Fruit fly (Drosophila melanogaster) whole organism, embryonic: ENCODE data around the gene CG7650.

Experiments used
- Atf3 ChIP-seq: fragments of 200-800 bp; sonication (Bioruptor generic); optimal IDR thresholded peaks from 3 replicates; lab custom pipeline; 2016; ENCODE audit warnings: missing biosample characterization, missing genetic modification characterization
- Bteb2 ChIP-seq: fragments of 200-800 bp; sonication (Bioruptor generic); optimal IDR thresholded peaks from 2 replicates; lab custom pipeline; 2016; ENCODE audit warnings: missing biosample characterization, missing genetic modification characterization
- CG10147 ChIP-seq: fragments of 200-800 bp; sonication (Bioruptor generic); optimal IDR thresholded peaks from 2 replicates; lab custom pipeline; 2019; ENCODE audit warnings: missing biosample characterization, mild to moderate bottlenecking, missing genetic modification characterization, moderate library complexity
- CG10274 ChIP-seq: fragments of 200-800 bp; sonication (Bioruptor generic); optimal IDR thresholded peaks from 3 replicates; lab custom pipeline; 2017; ENCODE audit warnings: missing biosample characterization, mild to moderate bottlenecking, missing genetic modification characterization
- CG10431 ChIP-seq: fragments of 200-800 bp; sonication (Bioruptor generic); optimal IDR thresholded peaks from 3 replicates; lab custom pipeline; 2018; ENCODE audit warnings: missing biosample characterization, mild to moderate bottlenecking, missing genetic modification characterization
- CG11247 ChIP-seq: fragments of 200-800 bp; sonication (Bioruptor generic); IDR thresholded peaks from 2 replicates; pipeline ENCODE4 v1.3.6; 2022; ENCODE audit warnings: missing biosample characterization, missing genetic modification characterization
- CG12744 ChIP-seq: fragments of 200-800 bp; sonication (Bioruptor generic); optimal IDR thresholded peaks from 2 replicates; lab custom pipeline; 2016; ENCODE audit warnings: missing biosample characterization, missing genetic modification characterization
- CG13424 ChIP-seq: fragments of 200-800 bp; sonication (Bioruptor generic); optimal IDR thresholded peaks from 2 replicates; lab custom pipeline; 2019; ENCODE audit warnings: missing biosample characterization, mild to moderate bottlenecking, missing genetic modification characterization, moderate library complexity
- CG1602 ChIP-seq: fragments of 200-800 bp; sonication (Bioruptor generic); optimal IDR thresholded peaks from 3 replicates; lab custom pipeline; 2016; ENCODE audit warnings: missing biosample characterization, missing genetic modification characterization
- CG18476 ChIP-seq: fragments of 200-800 bp; sonication (Bioruptor generic); optimal IDR thresholded peaks from 2 replicates; lab custom pipeline; 2016; ENCODE audit warnings: missing biosample characterization, mild to moderate bottlenecking, missing genetic modification characterization
- CG2889 ChIP-seq: fragments of 200-800 bp; sonication (Bioruptor generic); IDR thresholded peaks from 3 replicates; pipeline ENCODE4 v1.3.6; 2022; ENCODE audit warnings: missing biosample characterization, missing genetic modification characterization
- CG30431 ChIP-seq: fragments of 200-800 bp; sonication (Bioruptor generic); optimal IDR thresholded peaks from 2 replicates; lab custom pipeline; 2017; ENCODE audit warnings: missing biosample characterization, missing genetic modification characterization
- CG34422 ChIP-seq: fragments of 200-800 bp; sonication (Bioruptor generic); IDR thresholded peaks from 3 replicates; pipeline ENCODE4 v1.3.6; 2022; ENCODE audit warnings: missing biosample characterization, missing genetic modification characterization
- CG4617 ChIP-seq: fragments of 200-800 bp; sonication (Bioruptor generic); optimal IDR thresholded peaks from 3 replicates; lab custom pipeline; 2016; ENCODE audit warnings: missing biosample characterization, missing genetic modification characterization, borderline replicate concordance
- CG4730 ChIP-seq: fragments of 200-800 bp; sonication (Bioruptor generic); IDR thresholded peaks from 2 replicates; pipeline ENCODE4 v1.3.6; 2022; ENCODE audit warnings: missing biosample characterization, missing genetic modification characterization
- CG7987 ChIP-seq: fragments of 200-800 bp; sonication (Bioruptor generic); optimal IDR thresholded peaks from 2 replicates; lab custom pipeline; 2018; ENCODE audit warnings: missing biosample characterization, mild to moderate bottlenecking, missing genetic modification characterization, moderate library complexity
- CG9437 ChIP-seq: fragments of 200-800 bp; sonication (Bioruptor generic); optimal IDR thresholded peaks from 2 replicates; lab custom pipeline; 2018; ENCODE audit warnings: missing biosample characterization, mild to moderate bottlenecking, missing genetic modification characterization
- CHES-1-like ChIP-seq: fragments of 200-800 bp; sonication (Bioruptor generic); optimal IDR thresholded peaks from 2 replicates; lab custom pipeline; 2016; ENCODE audit warnings: missing biosample characterization, missing genetic modification characterization
- CrebB ChIP-seq: fragments of 200-800 bp; sonication (Bioruptor generic); optimal IDR thresholded peaks from 3 replicates; lab custom pipeline; 2018; ENCODE audit warnings: missing biosample characterization, mild to moderate bottlenecking, missing genetic modification characterization
- D19B ChIP-seq: fragments of 200-800 bp; sonication (Bioruptor generic); optimal IDR thresholded peaks from 2 replicates; lab custom pipeline; 2017; ENCODE audit warnings: missing biosample characterization, mild to moderate bottlenecking, missing genetic modification characterization
- Dad ChIP-seq: fragments of 200-800 bp; sonication (Bioruptor generic); optimal IDR thresholded peaks from 3 replicates; lab custom pipeline; 2016; ENCODE audit warnings: missing biosample characterization, missing genetic modification characterization
- Dbx ChIP-seq: fragments of 200-800 bp; sonication (Bioruptor generic); IDR thresholded peaks from 3 replicates; pipeline ENCODE4 v1.3.6; 2022; ENCODE audit warnings: missing biosample characterization, missing genetic modification characterization
- Dip3 ChIP-seq: fragments of 200-800 bp; sonication (Bioruptor generic); optimal IDR thresholded peaks from 3 replicates; lab custom pipeline; 2016; ENCODE audit warnings: missing biosample characterization, missing genetic modification characterization
- Dll ChIP-seq: fragments of 200-800 bp; sonication (Bioruptor generic); IDR thresholded peaks from 4 replicates; pipeline ENCODE4 v1.3.6; 2022; ENCODE audit warnings: missing biosample characterization, missing genetic modification characterization; ENCODE audit not compliant: partially characterized antibody
- HLH54F ChIP-seq: fragments of 200-800 bp; sonication (Bioruptor generic); optimal IDR thresholded peaks from 3 replicates; lab custom pipeline; 2016; ENCODE audit warnings: missing biosample characterization, missing genetic modification characterization
- Hand ChIP-seq: fragments of 200-800 bp; sonication (Bioruptor generic); optimal IDR thresholded peaks from 2 replicates; lab custom pipeline; 2017; ENCODE audit warnings: mild to moderate bottlenecking, missing biosample characterization, missing genetic modification reagents, missing genetic modification characterization
- Kr ChIP-seq: fragments of 200-800 bp; sonication (Bioruptor generic); optimal IDR thresholded peaks from 2 replicates; lab custom pipeline; 2017; ENCODE audit warnings: missing biosample characterization, mild to moderate bottlenecking, missing genetic modification characterization
- Lhr ChIP-seq: fragments of 200-800 bp; sonication (Bioruptor generic); optimal IDR thresholded peaks from 3 replicates; lab custom pipeline; 2017; ENCODE audit warnings: mild to moderate bottlenecking, missing biosample characterization, missing genetic modification reagents, missing genetic modification characterization
- Oaz ChIP-seq: fragments of 200-800 bp; sonication (Bioruptor generic); IDR thresholded peaks from 2 replicates; pipeline ENCODE4 v1.3.6; 2022; ENCODE audit warnings: missing biosample characterization, missing genetic modification characterization
- Optix ChIP-seq: fragments of 200-800 bp; sonication (Bioruptor generic); IDR thresholded peaks from 3 replicates; pipeline ENCODE4 v1.3.6; 2022; ENCODE audit warnings: missing biosample characterization, missing genetic modification characterization
- Poxn ChIP-seq: fragments of 200-800 bp; sonication (Bioruptor generic); IDR thresholded peaks from 2 replicates; pipeline ENCODE4 v1.3.6; 2022; ENCODE audit warnings: missing biosample characterization, missing genetic modification characterization
- Scr ChIP-seq: fragments of 200-800 bp; sonication (Bioruptor generic); IDR thresholded peaks from 2 replicates; pipeline ENCODE4 v1.3.6; 2022; ENCODE audit warnings: missing biosample characterization, missing genetic modification characterization; ENCODE audit not compliant: partially characterized antibody
- Six4 ChIP-seq: fragments of 200-800 bp; sonication (Bioruptor generic); optimal IDR thresholded peaks from 2 replicates; lab custom pipeline; 2016; ENCODE audit warnings: missing biosample characterization, missing genetic modification characterization
- caup ChIP-seq: fragments of 200-800 bp; sonication (Bioruptor generic); optimal IDR thresholded peaks from 3 replicates; lab custom pipeline; 2017; ENCODE audit warnings: missing biosample characterization, mild to moderate bottlenecking, missing genetic modification characterization, moderate library complexity; ENCODE audit not compliant: severe bottlenecking
- dmrt11E ChIP-seq: fragments of 200-800 bp; sonication (Bioruptor generic); optimal IDR thresholded peaks from 3 replicates; lab custom pipeline; 2018; ENCODE audit warnings: missing biosample characterization, mild to moderate bottlenecking, missing genetic modification characterization, moderate library complexity
- dysf ChIP-seq: fragments of 200-800 bp; sonication (Bioruptor generic); IDR thresholded peaks from 3 replicates; pipeline ENCODE4 v1.3.6; 2022; ENCODE audit warnings: missing biosample characterization, missing genetic modification characterization
- ewg ChIP-seq: fragments of 200-800 bp; sonication (Bioruptor generic); optimal IDR thresholded peaks from 3 replicates; lab custom pipeline; 2017; ENCODE audit warnings: mild to moderate bottlenecking, missing biosample characterization, missing genetic modification reagents, missing genetic modification characterization
- fd64A ChIP-seq: fragments of 200-800 bp; sonication (Bioruptor generic); optimal IDR thresholded peaks from 3 replicates; lab custom pipeline; 2018; ENCODE audit warnings: missing biosample characterization, mild to moderate bottlenecking, missing genetic modification characterization
- gcm2 ChIP-seq: fragments of 200-800 bp; sonication (Bioruptor generic); optimal IDR thresholded peaks from 2 replicates; lab custom pipeline; 2016; ENCODE audit warnings: missing biosample characterization, missing genetic modification characterization
- h ChIP-seq: fragments of >200 bp; optimal IDR thresholded peaks from 2 replicates; lab custom pipeline; 2017
- her ChIP-seq: fragments of 200-800 bp; sonication (Bioruptor generic); optimal IDR thresholded peaks from 2 replicates; lab custom pipeline; 2016; ENCODE audit warnings: missing biosample characterization, missing genetic modification characterization
- hth ChIP-seq: fragments of >200 bp; optimal IDR thresholded peaks from 2 replicates; lab custom pipeline; 2017; ENCODE audit warnings: inconsistent platforms
- insv ChIP-seq, 2 experiments: fragments of 200-800 bp; sonication (Bioruptor generic); optimal IDR thresholded peaks; 3 replicates each; lab custom pipeline; 2016 to 2018; ENCODE audit warnings: missing biosample characterization in 2 of 2, missing genetic modification characterization in 2 of 2
- inv ChIP-seq: fragments of 200-800 bp; sonication (Bioruptor generic); IDR thresholded peaks from 2 replicates; pipeline ENCODE4 v1.3.6; 2022; ENCODE audit warnings: missing biosample characterization, missing genetic modification characterization; ENCODE audit not compliant: partially characterized antibody
- lov ChIP-seq, 2 experiments: fragments of 200-800 bp in 1 of 2; fragments of >200 bp in 1 of 2; sonication (Bioruptor generic) in 1 of 2; IDR thresholded peaks in 1 of 2; optimal IDR thresholded peaks in 1 of 2; 2 replicates in 1 of 2; 3 replicates in 1 of 2; pipeline versions ENCODE4 v1.3.6 to Lab custom; 2017 to 2022; ENCODE audit warnings: missing biosample characterization in 1 of 2, missing genetic modification characterization in 1 of 2
- oc ChIP-seq: fragments of 200-800 bp; sonication (Bioruptor generic); optimal IDR thresholded peaks from 2 replicates; lab custom pipeline; 2018; ENCODE audit warnings: missing biosample characterization, mild to moderate bottlenecking, missing genetic modification characterization, moderate library complexity
- pita ChIP-seq: fragments of 200-800 bp; sonication (Bioruptor generic); optimal IDR thresholded peaks from 2 replicates; lab custom pipeline; 2017; ENCODE audit warnings: missing biosample characterization, mild to moderate bottlenecking, missing genetic modification characterization
- slp2 ChIP-seq: fragments of 200-800 bp; sonication (Bioruptor generic); optimal IDR thresholded peaks from 2 replicates; lab custom pipeline; 2016; ENCODE audit warnings: missing biosample characterization, missing genetic modification characterization
- tio ChIP-seq: fragments of 200-800 bp; sonication (Bioruptor generic); optimal IDR thresholded peaks from 2 replicates; lab custom pipeline; 2017; ENCODE audit warnings: missing biosample characterization, missing genetic modification characterization, inconsistent platforms
- vfl ChIP-seq: fragments of 200-800 bp; sonication (Bioruptor generic); optimal IDR thresholded peaks from 2 replicates; lab custom pipeline; 2016; ENCODE audit warnings: missing biosample characterization, missing genetic modification characterization
- zfh2 ChIP-seq: fragments of 200-800 bp; sonication (Bioruptor generic); optimal IDR thresholded peaks from 2 replicates; lab custom pipeline; 2016; ENCODE audit warnings: missing biosample characterization, missing genetic modification characterization

The CG7650 gene

DNA sequence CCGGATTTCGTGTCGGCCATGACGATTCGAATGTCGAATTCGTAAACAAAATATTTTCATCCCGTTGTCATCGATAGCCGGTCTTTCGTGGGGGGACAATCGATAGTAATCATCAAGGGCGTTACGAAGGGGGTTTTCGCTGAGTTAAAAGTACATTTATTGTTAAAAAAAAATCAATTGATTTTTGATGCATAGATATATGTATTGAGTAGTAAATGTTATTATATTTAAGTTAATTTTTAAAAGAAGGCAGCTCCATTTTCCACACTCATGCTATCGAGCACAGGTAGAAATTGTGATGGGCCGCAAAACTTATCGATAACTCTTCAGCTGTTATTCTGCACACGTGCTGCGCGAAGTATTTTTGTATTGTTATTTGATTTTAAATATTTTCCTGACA is 29.7 kb downstream of the CG7650 start, which contains the start of the genes mrn and CG12301 (continued):
- TF ChIP-seq Bteb2 (peak; percentile 55), CG10431 (no peak), caup (GFP tag; lab: Kevin White, UChicago) (no peak), tio (GFP tag; lab: Kevin White, UChicago) (no peak), pita (GFP tag; lab: Kevin White, UChicago) (no peak), Dad (GFP tag; lab: Kevin White, UChicago) (peak; percentile 61), CG30431 (GFP tag; lab: Kevin White, UChicago) (peak; percentile 9), inv (peak; percentile 93), CrebB (tag; lab: Kevin White, UChicago) (peak; percentile 35), Scr (GFP tag; lab: Robert Waterston, UW) (peak; percentile 95), CG34422 (GFP tag; lab: Robert Waterston, UW) (peak; percentile 98), CG12744 (GFP tag; lab: Kevin White, UChicago) (peak; percentile 39), CG2889 (GFP tag; lab: Robert Waterston, UW) (peak; percentile 50; the same call in 1 of the 3 replicates), CG11247 (GFP tag; lab: Robert Waterston, UW) (peak; percentile 95), CG10274 (GFP tag; lab: Kevin White, UChicago) (no peak), HLH54F (GFP tag; lab: Kevin White, UChicago) (peak; percentile 81), oc (tag; lab: Kevin White, UChicago) (no peak), slp2 (GFP tag; lab: Kevin White, UChicago) (peak; percentile 20), CHES-1-like (GFP tag; lab: Kevin White, UChicago) (peak; percentile 59), Lhr (GFP tag; lab: Kevin White, UChicago) (no peak), dmrt11E (tag; lab: Kevin White, UChicago) (peak; percentile 36), insv (GFP tag; optimal IDR thresholded peaks at IDR 0.05; lab: Kevin White, UChicago) (peak in 1 of 2 experiments; percentile 60), CG18476 (GFP tag; lab: Kevin White, UChicago) (peak; percentile 35), Six4 (GFP tag; lab: Kevin White, UChicago) (peak; percentile 64), CG4617 (peak; percentile 15), Dll (GFP tag; lab: Robert Waterston, UW) (peak; percentile 97), gcm2 (GFP tag; lab: Kevin White, UChicago) (peak; percentile 49), CG1602 (peak; percentile 57), zfh2 (GFP tag; lab: Kevin White, UChicago) (peak; percentile 78), CG7987 (GFP tag; lab: Kevin White, UChicago) (peak; percentile 74), Dip3 (GFP tag; lab: Kevin White, UChicago) (peak; percentile 70), Poxn (GFP tag; lab: Robert Waterston, UW) (no peak), CG9437 (GFP tag; lab: Kevin White, UChicago) (peak; percentile 48), CG10147 (GFP tag; lab: Kevin White, UChicago) (no peak), Dbx (peak; percentile 97), CG4730 (GFP tag; lab: Robert Waterston, UW) (peak; percentile 88), Optix (GFP tag; lab: Robert Waterston, UW) (peak; percentile 34; the same call in 1 of the 3 replicates), CG13424 (tag; lab: Kevin White, UChicago) (peak; percentile 72), fd64A (GFP tag; lab: Kevin White, UChicago) (no peak), lov (optimal IDR thresholded peaks at IDR 0.05; lab: Kevin White, UChicago) (no peak), lov (GFP tag; IDR thresholded peaks at IDR 0.05; lab: Robert Waterston, UW) (0 out of 3 replicates have a peak, but pooled peaks have one; percentile 37), Oaz (GFP tag; lab: Robert Waterston, UW) (peak; percentile 52), h (lab: Kevin White, UChicago) (no peak), vfl (GFP tag; lab: Kevin White, UChicago) (peak; percentile 79), her (GFP tag; lab: Kevin White, UChicago) (peak; percentile 10), Atf3 (peak; percentile 18), dysf (peak; percentile 96), D19B (GFP tag; lab: Kevin White, UChicago) (no peak), Hand (GFP tag; lab: Kevin White, UChicago) (no peak), Kr (GFP tag; lab: Kevin White, UChicago) (no peak), hth (lab: Kevin White, UChicago) (no peak), ewg (peak; percentile 71)
